Fruit fly (Drosophila melanogaster) whole organism, prepupa: ENCODE measurements around the gene cnir.

Experiments
- CG4318 ChIP-seq: fragments of 200-800 bp; sonication (Bioruptor generic); optimal IDR thresholded peaks from 3 replicates; lab custom pipeline; 2017; ENCODE audit warnings: missing biosample characterization, mild to moderate bottlenecking, missing genetic modification characterization
- CG8632 ChIP-seq: fragments of 200-800 bp; sonication (Bioruptor generic); optimal IDR thresholded peaks from 3 replicates; lab custom pipeline; 2016; ENCODE audit warnings: missing biosample characterization, missing genetic modification characterization
- Hr38 ChIP-seq: sonication (Bioruptor generic); optimal IDR thresholded peaks from 2 replicates; lab custom pipeline; 2016; ENCODE audit warnings: missing biosample characterization, missing genetic modification characterization
- Hr4 ChIP-seq: fragments of 200-800 bp; sonication (Bioruptor generic); optimal IDR thresholded peaks from 3 replicates; lab custom pipeline; 2016; ENCODE audit warnings: missing biosample characterization, missing genetic modification characterization
- Sox102F ChIP-seq: fragments of 200-800 bp; sonication (Bioruptor generic); optimal IDR thresholded peaks from 2 replicates; lab custom pipeline; 2016; ENCODE audit warnings: missing biosample characterization, mild to moderate bottlenecking, missing genetic modification characterization
- pdm3 ChIP-seq: fragments of 200-800 bp; sonication (Bioruptor generic); optimal IDR thresholded peaks from 3 replicates; lab custom pipeline; 2016; ENCODE audit warnings: missing biosample characterization, missing genetic modification characterization
- ss ChIP-seq, 2 experiments: fragments of 200-800 bp; sonication (Bioruptor generic); optimal IDR thresholded peaks; 2 replicates in 1 of 2; 3 replicates in 1 of 2; lab custom pipeline; 2017 to 2018; ENCODE audit warnings: mild to moderate bottlenecking in 2 of 2, missing biosample characterization in 2 of 2, missing genetic modification characterization in 2 of 2, moderate library complexity in 1 of 2

DNA sequence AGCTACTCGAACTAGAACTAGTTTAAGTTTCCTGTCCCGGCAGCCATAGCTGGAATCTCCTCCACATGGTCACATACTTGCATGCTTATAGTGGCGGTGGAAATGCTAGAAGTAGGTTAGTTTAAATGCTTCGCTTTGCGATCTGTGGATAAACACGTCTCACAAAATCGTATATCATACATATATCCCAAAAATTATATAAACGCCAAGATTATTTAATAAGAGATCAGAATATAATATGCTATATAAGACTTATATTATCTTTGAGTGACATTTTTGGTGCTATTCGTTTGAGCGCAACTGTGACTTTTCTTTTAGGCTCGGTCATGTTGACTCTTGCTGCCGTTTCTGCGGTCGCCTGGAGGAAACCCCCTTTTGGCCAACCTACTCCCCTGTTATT, 37.7 kb downstream of the cnir start:
- TF ChIP-seq CG4318 (GFP tag; lab: Kevin White, UChicago) (peak; percentile 20), CG8632 (GFP tag; lab: Kevin White, UChicago) (no peak), ss (GFP tag; optimal IDR thresholded peaks at IDR 0.05; lab: Kevin White, UChicago) (no peak), Hr38 (GFP tag; lab: Kevin White, UChicago) (no peak), Hr4 (GFP tag; lab: Kevin White, UChicago) (peak; percentile 36), pdm3 (GFP tag; lab: Kevin White, UChicago) (peak; percentile 17), Sox102F (GFP tag; lab: Kevin White, UChicago) (no peak)
